Worm (Caenorhabditis elegans) whole organism, L1 larva: ENCODE data around the gene cla-1.

Experiments used
- C16A3.4 ChIP-seq: fragments of 150-350 bp; optimal IDR thresholded peaks from 2 replicates; lab custom pipeline; 2014; ENCODE audit warnings: missing biosample characterization, missing genetic modification characterization
- F16B12.6 ChIP-seq: fragments of 150-350 bp; optimal IDR thresholded peaks from 2 replicates; lab custom pipeline; 2014; ENCODE audit warnings: missing biosample characterization, missing genetic modification characterization
- Y116A8C.19 ChIP-seq: sonication (generic microtip); optimal IDR thresholded peaks from 2 replicates; lab custom pipeline; 2016; ENCODE audit warnings: missing compliant biosample characterization, missing genetic modification characterization, borderline replicate concordance
- aha-1 ChIP-seq: fragments of 150-350 bp; optimal IDR thresholded peaks from 2 replicates; lab custom pipeline; 2014; ENCODE audit warnings: missing biosample characterization, missing genetic modification characterization
- alr-1 ChIP-seq: fragments of 200-800 bp; sonication (Bioruptor generic); optimal IDR thresholded peaks from 2 replicates; lab custom pipeline; 2018; ENCODE audit warnings: borderline replicate concordance, mild to moderate bottlenecking, missing genetic modification characterization, missing compliant biosample characterization
- aly-2 ChIP-seq: fragments of 150-350 bp; optimal IDR thresholded peaks from 2 replicates; lab custom pipeline; 2014; ENCODE audit warnings: missing biosample characterization, missing genetic modification characterization
- ama-1 ChIP-seq: fragments of 150-350 bp; optimal IDR thresholded peaks from 2 replicates; lab custom pipeline; 2014
- blmp-1 ChIP-seq: fragments of 150-350 bp; optimal IDR thresholded peaks from 2 replicates; lab custom pipeline; 2014; ENCODE audit warnings: missing biosample characterization, missing genetic modification characterization
- ceh-8 ChIP-seq: fragments of 200-800 bp; sonication (Bioruptor generic); optimal IDR thresholded peaks from 2 replicates; lab custom pipeline; 2018; ENCODE audit warnings: mild to moderate bottlenecking, missing genetic modification characterization, moderate library complexity, missing compliant biosample characterization
- ceh-82 ChIP-seq, 3 experiments: fragments of 150-350 bp in 1 of 3; sonication (generic microtip) in 2 of 3; optimal IDR thresholded peaks; 2 replicates each; lab custom pipeline; 2014 to 2017; ENCODE audit warnings: missing biosample characterization in 3 of 3, missing genetic modification characterization in 3 of 3
- dpl-1 ChIP-seq, 3 experiments: fragments of 150-350 bp in 2 of 3; sonication (generic microtip) in 1 of 3; optimal IDR thresholded peaks; 2 replicates each; lab custom pipeline; 2014 to 2017; ENCODE audit warnings: missing biosample characterization in 3 of 3, missing genetic modification characterization in 3 of 3, missing genetic modification reagents in 3 of 3
- efl-1 ChIP-seq, 4 experiments: fragments of 150-350 bp; optimal IDR thresholded peaks in 3 of 4; peaks in 1 of 4; 1 replicate in 1 of 4; 2 replicates in 3 of 4; lab custom pipeline; 2014; ENCODE audit warnings: missing biosample characterization in 2 of 4, missing genetic modification characterization in 2 of 4, missing genetic modification reagents in 2 of 4
- egl-13 ChIP-seq: sonication (generic microtip); optimal IDR thresholded peaks from 2 replicates; lab custom pipeline; 2016; ENCODE audit warnings: missing genotype, missing genetic modification reagents, missing genetic modification characterization, missing compliant biosample characterization
- elt-3 ChIP-seq, 6 experiments: fragments of 150-350 bp in 1 of 6; sonication (generic microtip); optimal IDR thresholded peaks; 2 replicates each; lab custom pipeline; 2017 to 2018; ENCODE audit warnings: missing biosample characterization in 6 of 6, missing genetic modification characterization in 6 of 6, inconsistent platforms in 1 of 6
- fkh-10 ChIP-seq: sonication (generic microtip); optimal IDR thresholded peaks from 2 replicates; lab custom pipeline; 2017; ENCODE audit warnings: missing biosample characterization, missing genetic modification reagents, missing genetic modification characterization
- fkh-8 ChIP-seq: sonication (generic microtip); optimal IDR thresholded peaks from 2 replicates; lab custom pipeline; 2016; ENCODE audit warnings: mild to moderate bottlenecking, missing genetic modification characterization, missing compliant biosample characterization
- fos-1 ChIP-seq: fragments of 150-350 bp; optimal IDR thresholded peaks from 2 replicates; lab custom pipeline; 2014; ENCODE audit warnings: missing biosample characterization, missing genetic modification characterization
- isw-1 ChIP-seq: fragments of 200-800 bp; sonication (Bioruptor generic); IDR thresholded peaks from 2 replicates; pipeline ENCODE4 v1.3.6; 2022; ENCODE audit warnings: missing genetic modification characterization, missing compliant biosample characterization
- jun-1 ChIP-seq: fragments of 150-350 bp; optimal IDR thresholded peaks from 2 replicates; lab custom pipeline; 2014; ENCODE audit warnings: missing biosample characterization, missing genetic modification reagents, missing genetic modification characterization
- lin-14 ChIP-seq: fragments of 200-800 bp; sonication (Bioruptor generic); optimal IDR thresholded peaks from 2 replicates; lab custom pipeline; 2018; ENCODE audit warnings: mild to moderate bottlenecking, missing genetic modification characterization, moderate library complexity, missing compliant biosample characterization
- lir-3 ChIP-seq: sonication (generic microtip); optimal IDR thresholded peaks from 2 replicates; lab custom pipeline; 2016; ENCODE audit warnings: mild to moderate bottlenecking, missing genetic modification characterization, moderate library complexity, missing compliant biosample characterization; ENCODE audit not compliant: poor library complexity
- lsy-2 ChIP-seq, 2 experiments: fragments of 150-350 bp; optimal IDR thresholded peaks; 2 replicates each; lab custom pipeline; 2014; ENCODE audit warnings: missing biosample characterization in 2 of 2, missing genetic modification characterization in 2 of 2
- nhr-20 ChIP-seq: sonication (generic microtip); optimal IDR thresholded peaks from 2 replicates; lab custom pipeline; 2016; ENCODE audit warnings: mild to moderate bottlenecking, missing genetic modification characterization, missing compliant biosample characterization
- nhr-237 ChIP-seq: fragments of 150-350 bp; optimal IDR thresholded peaks from 2 replicates; lab custom pipeline; 2014; ENCODE audit warnings: missing biosample characterization, missing genetic modification characterization
- nhr-71 ChIP-seq: sonication (generic microtip); optimal IDR thresholded peaks from 2 replicates; lab custom pipeline; 2016; ENCODE audit warnings: mild to moderate bottlenecking, missing genetic modification characterization, moderate library complexity, missing compliant biosample characterization
- nhr-76 ChIP-seq: sonication (generic microtip); optimal IDR thresholded peaks from 2 replicates; lab custom pipeline; 2017; ENCODE audit warnings: missing biosample characterization, missing genetic modification characterization
- nhr-84 ChIP-seq: sonication (generic microtip); optimal IDR thresholded peaks from 2 replicates; lab custom pipeline; 2017; ENCODE audit warnings: missing biosample characterization, missing genetic modification characterization
- pax-3 ChIP-seq: fragments of 200-800 bp; sonication (Bioruptor generic); optimal IDR thresholded peaks from 2 replicates; lab custom pipeline; 2018; ENCODE audit warnings: mild to moderate bottlenecking, missing genetic modification characterization, moderate library complexity, missing compliant biosample characterization
- rnt-1 ChIP-seq: sonication (generic microtip); optimal IDR thresholded peaks from 2 replicates; lab custom pipeline; 2016; ENCODE audit warnings: mild to moderate bottlenecking, missing genetic modification characterization, moderate library complexity, missing compliant biosample characterization
- skn-1 ChIP-seq: fragments of 150-350 bp; optimal IDR thresholded peaks from 2 replicates; lab custom pipeline; 2014; ENCODE audit warnings: missing biosample characterization, missing genetic modification characterization
- snpc-4 ChIP-seq: fragments of 150-350 bp; optimal IDR thresholded peaks from 2 replicates; lab custom pipeline; 2014; ENCODE audit warnings: missing biosample characterization, missing genetic modification characterization
- snu-23 ChIP-seq: sonication (generic microtip); optimal IDR thresholded peaks from 2 replicates; lab custom pipeline; 2016; ENCODE audit warnings: missing genetic modification characterization, missing compliant biosample characterization
- sox-4 ChIP-seq: sonication (generic microtip); optimal IDR thresholded peaks from 2 replicates; lab custom pipeline; 2016; ENCODE audit warnings: missing genetic modification characterization, missing compliant biosample characterization
- sptf-1 ChIP-seq: fragments of 150-350 bp; optimal IDR thresholded peaks from 2 replicates; lab custom pipeline; 2014; ENCODE audit warnings: missing biosample characterization, missing genetic modification characterization
- sup-37 ChIP-seq: fragments of 200-800 bp; sonication (Bioruptor generic); optimal IDR thresholded peaks from 2 replicates; lab custom pipeline; 2018; ENCODE audit warnings: mild to moderate bottlenecking, missing genetic modification characterization, missing compliant biosample characterization
- swsn-7 ChIP-seq: sonication (generic microtip); optimal IDR thresholded peaks from 2 replicates; lab custom pipeline; 2016; ENCODE audit warnings: missing genetic modification characterization, missing compliant biosample characterization
- unc-86 ChIP-seq: sonication (generic microtip); optimal IDR thresholded peaks from 2 replicates; lab custom pipeline; 2016; ENCODE audit warnings: missing genetic modification characterization, missing compliant biosample characterization
- unc-98 ChIP-seq: fragments of 200-800 bp; sonication (Bioruptor generic); IDR thresholded peaks from 2 replicates; pipeline ENCODE4 v1.3.6; 2022; ENCODE audit warnings: missing genetic modification characterization, missing compliant biosample characterization
- xbp-1 ChIP-seq: sonication (generic microtip); optimal IDR thresholded peaks from 2 replicates; lab custom pipeline; 2016; ENCODE audit warnings: missing genetic modification characterization, missing compliant biosample characterization
- zip-4 ChIP-seq: fragments of 200-800 bp; sonication (Bioruptor generic); optimal IDR thresholded peaks from 2 replicates; lab custom pipeline; 2018; ENCODE audit warnings: mild to moderate bottlenecking, missing genetic modification characterization, moderate library complexity, missing compliant biosample characterization
- ztf-4 ChIP-seq: fragments of 150-350 bp; optimal IDR thresholded peaks from 2 replicates; lab custom pipeline; 2014; ENCODE audit warnings: missing biosample characterization, missing genetic modification characterization

Gene cla-1

DNA sequence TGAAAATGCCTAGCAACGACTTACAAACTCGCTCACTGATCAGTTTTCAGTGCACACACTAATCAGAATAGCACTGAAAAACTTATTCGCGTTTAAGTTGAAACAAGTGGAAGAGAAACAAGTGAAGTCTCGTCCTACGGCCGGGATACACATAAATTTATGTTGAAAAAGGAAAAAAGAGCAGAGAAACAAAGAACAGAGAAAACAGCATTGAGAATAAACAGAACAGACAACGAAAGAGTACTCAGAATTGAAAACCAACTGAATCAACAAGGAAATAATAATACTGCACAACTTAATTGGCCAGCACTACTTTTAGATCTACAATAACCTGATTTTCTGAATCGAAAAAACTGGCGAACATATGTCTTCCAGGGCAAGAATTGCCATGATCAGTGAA is 34.4 kb upstream of the cla-1 start, which contains the start of gene F49E8.6:
F49E8.6 (minus strand) TSS at position 317 of the 400 bp plus-strand sequence.
- TF ChIP-seq nhr-71 = peak; percentile 19
- TF ChIP-seq Y116A8C.19 (tag; lab: Kevin White, UChicago) = no peak
- TF ChIP-seq lsy-2 (tag; optimal IDR thresholded peaks at IDR 0.05; lab: Kevin White, UChicago) = peak in 1 of 2 experiments; percentile 33
- TF ChIP-seq dpl-1 (GFP tag; optimal IDR thresholded peaks at IDR 0.05; lab: Kevin White, UChicago) = peak in 1 of 3 experiments; percentile 2
- peak; percentile 81 for TF ChIP-seq fkh-8 (tag; lab: Kevin White, UChicago)
- peak; percentile 30 for TF ChIP-seq lin-14 (GFP tag; lab: Kevin White, UChicago)
- no peak for TF ChIP-seq efl-1 (optimal IDR thresholded peaks at IDR 0.05; lab: Kevin White, UChicago)
- no peak for TF ChIP-seq efl-1 (GFP tag; optimal IDR thresholded peaks at IDR 0.05 in 1 of 2; lab: Kevin White, UChicago)

DNA sequence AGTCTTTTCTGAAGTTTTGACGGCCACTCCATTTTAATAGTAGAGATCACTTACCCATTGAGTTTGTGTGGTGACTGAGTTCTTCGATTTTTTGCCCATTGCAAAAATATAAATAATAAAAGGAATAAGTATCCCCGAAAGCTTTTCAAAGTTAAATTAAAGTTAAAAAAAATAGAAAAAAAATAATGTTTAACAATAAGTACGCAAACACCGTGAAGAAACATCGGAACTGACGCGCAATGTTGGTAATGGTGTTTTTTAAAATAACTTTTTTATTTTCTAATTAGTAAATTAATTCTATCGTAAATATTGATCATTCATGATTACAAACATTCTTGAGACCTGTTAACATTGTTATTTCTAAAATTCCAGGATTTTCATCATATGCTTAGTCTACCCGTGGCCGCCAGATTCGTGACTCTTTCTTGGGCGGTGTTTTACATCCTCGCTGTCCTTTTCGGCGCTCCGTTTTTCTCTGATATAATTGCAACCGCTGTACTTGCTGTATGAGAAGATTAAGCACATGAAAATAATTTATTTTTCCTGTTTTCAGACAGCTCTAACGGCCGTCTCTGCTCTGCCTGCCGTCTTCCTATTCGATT is 32.4 kb upstream of the cla-1 start, which contains the start of the genes F49E8.7, F49E8.8 and nprl-2:
F49E8.7 (minus strand) TSS at position 101 of the 602 bp plus-strand sequence.
F49E8.8 (plus strand) TSS at position 373 of the 602 bp plus-strand sequence.
nprl-2 (plus strand) TSS at position 552 of the 602 bp plus-strand sequence.
- TF ChIP-seq efl-1 (optimal IDR thresholded peaks at IDR 0.05; lab: Kevin White, UChicago) = no peak
- TF ChIP-seq efl-1 (GFP tag; optimal IDR thresholded peaks at IDR 0.05 in 1 of 2; lab: Kevin White, UChicago) = peak in 1 of 2 experiments; percentile 22
- peak; percentile 61 for TF ChIP-seq F16B12.6 (tag; lab: Kevin White, UChicago)
- TF ChIP-seq aly-2 (tag; lab: Kevin White, UChicago) = no peak
- TF ChIP-seq, all 84 proteins: peak for 2

DNA sequence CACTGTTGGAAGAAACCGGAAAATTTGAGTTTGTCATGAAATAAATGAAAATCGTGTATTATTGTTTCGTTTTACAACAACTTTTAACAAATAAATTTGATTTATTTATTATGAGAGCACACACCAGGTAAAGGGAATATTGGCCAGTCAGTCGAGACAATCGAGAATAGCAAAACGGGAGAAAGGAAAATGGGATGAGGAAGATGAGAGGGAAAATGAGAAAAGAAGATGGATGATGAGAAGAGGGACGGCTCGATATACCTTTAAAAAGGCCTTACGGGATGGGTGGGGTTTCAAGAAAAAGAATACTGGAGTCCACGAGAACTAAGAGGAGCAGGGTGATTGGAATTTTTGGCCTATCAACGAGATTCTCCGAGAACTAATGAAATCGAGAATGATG is 30.1 kb upstream of the cla-1 start:
- TF ChIP-seq sptf-1 (tag; lab: Kevin White, UChicago) = no peak
- no peak for TF ChIP-seq sup-37 (GFP tag; lab: Kevin White, UChicago)
- no peak for TF ChIP-seq snpc-4 (tag; lab: Kevin White, UChicago)
- no peak for TF ChIP-seq aha-1 (tag; lab: Kevin White, UChicago)
- no peak for TF ChIP-seq xbp-1 (tag; lab: Kevin White, UChicago)
- TF ChIP-seq jun-1 = no peak
- TF ChIP-seq ama-1 (lab: Kevin White, UChicago) = no peak
- no peak for TF ChIP-seq nhr-76

DNA sequence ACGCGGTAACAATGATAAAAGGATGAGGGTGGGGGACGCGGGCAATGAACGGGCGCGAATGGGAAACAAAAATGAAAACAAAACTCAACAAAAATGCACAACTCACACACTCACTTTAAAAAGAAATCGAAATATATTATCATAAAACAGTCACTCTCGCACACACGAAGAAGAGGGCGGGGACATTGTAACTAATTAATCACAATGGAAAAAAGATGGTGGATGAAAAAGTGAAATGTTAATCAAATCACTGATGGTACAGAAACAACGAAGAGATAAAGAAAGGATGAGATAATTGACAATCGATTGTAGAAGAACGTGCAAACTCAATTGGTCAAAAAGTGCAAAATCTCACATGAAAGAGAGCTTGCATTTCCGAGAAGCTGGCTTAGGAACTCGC is 29.5 kb upstream of the cla-1 start:
- no peak for TF ChIP-seq ceh-8
- TF ChIP-seq blmp-1 (tag; lab: Kevin White, UChicago) = peak; percentile 45

DNA sequence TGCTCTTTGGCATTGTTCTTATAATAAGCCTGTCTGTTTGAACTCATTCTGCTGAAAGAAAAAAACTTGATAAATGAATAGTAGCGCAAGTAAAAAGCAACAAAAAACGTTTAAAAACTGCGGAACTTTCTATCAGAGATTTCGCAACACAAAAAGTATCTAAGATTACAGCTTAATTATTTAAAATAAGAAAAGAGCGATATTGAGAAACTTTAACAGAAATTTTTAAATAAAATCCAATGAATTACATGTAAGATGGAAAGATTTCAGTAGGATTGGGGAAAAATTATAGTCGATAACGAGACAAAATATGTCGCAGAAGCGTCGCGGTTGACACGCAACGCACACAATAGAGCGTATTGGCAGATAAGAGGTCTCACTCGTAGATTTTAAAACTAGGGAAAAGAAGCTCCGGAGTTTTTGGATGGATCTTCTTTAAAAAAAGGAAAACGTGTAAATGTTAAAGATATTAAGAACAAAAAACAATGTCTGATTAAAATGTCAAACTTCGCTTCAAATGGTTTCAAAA is 27.1 kb upstream of the cla-1 start, which contains the start of gene ima-3:
ima-3 (minus strand) TSS at position 51 of the 529 bp plus-strand sequence.
- TF ChIP-seq fkh-10 (GFP tag; lab: Kevin White, UChicago) (no peak), snu-23 (GFP tag; lab: Kevin White, UChicago) (peak; percentile 29), ceh-8 (no peak), rnt-1 (tag; lab: Kevin White, UChicago) (peak; percentile 41), nhr-84 (tag; lab: Kevin White, UChicago) (no peak), zip-4 (GFP tag; lab: Kevin White, UChicago) (no peak), unc-86 (tag; lab: Kevin White, UChicago) (no peak), sup-37 (GFP tag; lab: Kevin White, UChicago) (no peak), nhr-20 (no peak), snpc-4 (tag; lab: Kevin White, UChicago) (peak; percentile 2), C16A3.4 (peak; percentile 87), sox-4 (tag; lab: Kevin White, UChicago) (no peak), swsn-7 (no peak), skn-1 (tag; lab: Kevin White, UChicago) (peak; percentile 22), pax-3 (no peak), alr-1 (tag; lab: Kevin White, UChicago) (no peak), nhr-76 (no peak), ztf-4 (tag; lab: Kevin White, UChicago) (no peak), elt-3 (tag; optimal IDR thresholded peaks at IDR 0.05; lab: Kevin White, UChicago) (no peak), egl-13 (tag; lab: Kevin White, UChicago) (no peak), lsy-2 (tag; optimal IDR thresholded peaks at IDR 0.05; lab: Kevin White, UChicago) (peak; percentile 8 to 86), nhr-237 (tag; lab: Kevin White, UChicago) (no peak), unc-98 (no peak), fos-1 (tag; lab: Kevin White, UChicago) (no peak), isw-1 (GFP tag; lab: Robert Waterston, UW) (no peak; the same call in 1 of the 2 replicates), lir-3 (tag; lab: Kevin White, UChicago) (no peak), ceh-82 (tag; optimal IDR thresholded peaks at IDR 0.05; lab: Kevin White, UChicago) (peak in 1 of 3 experiments; percentile 42), dpl-1 (GFP tag; optimal IDR thresholded peaks at IDR 0.05; lab: Kevin White, UChicago) (peak; percentile 4 to 67 (median 29)), fkh-8 (tag; lab: Kevin White, UChicago) (no peak), nhr-71 (no peak)
